Worm (Caenorhabditis elegans) whole organism, midembryonic: ENCODE results near the gene rps-8.

Experiments used
- flt-1 ChIP-seq: fragments of 200-800 bp; sonication (Bioruptor generic); IDR thresholded peaks from 2 replicates; pipeline ENCODE4 v1.3.6; 2022; ENCODE audit warnings: missing genetic modification characterization, missing compliant biosample characterization
- med-1 ChIP-seq: sonication (generic microtip); optimal IDR thresholded peaks from 2 replicates; lab custom pipeline; 2017; ENCODE audit warnings: missing genetic modification characterization, mild to moderate bottlenecking, missing compliant biosample characterization, antibody characterized with exemption, missing genetic modification reagents; ENCODE audit not compliant: insufficient read depth
- ztf-23 ChIP-seq: fragments of 200-800 bp; sonication (Bioruptor generic); IDR thresholded peaks from 2 replicates; pipeline ENCODE4 v1.3.6; 2022; ENCODE audit warnings: missing genetic modification reagents, missing genetic modification characterization, missing compliant biosample characterization

DNA sequence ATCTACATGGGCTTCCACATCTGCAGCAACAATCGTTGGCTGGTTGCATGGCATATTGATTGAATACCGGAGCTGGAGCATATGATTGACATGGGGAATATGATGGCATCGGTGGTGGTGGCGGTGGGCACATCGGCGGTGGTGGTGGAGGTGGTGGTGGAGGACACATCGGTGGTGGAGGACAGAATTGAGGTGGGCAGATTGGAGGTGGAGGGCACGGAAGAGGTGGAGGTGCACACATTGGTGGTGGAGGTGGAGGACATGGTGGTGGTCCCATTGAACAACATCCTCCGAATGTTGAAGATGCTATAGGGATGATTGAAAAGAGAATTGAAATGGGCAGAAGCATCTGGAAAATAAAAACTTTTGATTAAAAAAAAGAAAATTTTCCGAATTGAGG lies 3.2 kb downstream of the rps-8 start, which contains the start of gene grl-4:
- no peak for TF ChIP-seq med-1 (GFP tag; lab: Kevin White, UChicago)
- no peak for TF ChIP-seq flt-1
- no peak for TF ChIP-seq ztf-23 (GFP tag; lab: Robert Waterston, UW)
